Worm (Caenorhabditis elegans) whole organism, young adult: ENCODE measurements around the gene Y50D4A.1.

ENCODE experiments used
- B0261.1 ChIP-seq: sonication (generic microtip); optimal IDR thresholded peaks from 2 replicates; lab custom pipeline; 2016; ENCODE audit warnings: mild to moderate bottlenecking, missing genetic modification characterization, moderate library complexity, missing compliant biosample characterization
- B0336.3 ChIP-seq: fragments of 200-800 bp; sonication (Bioruptor generic); IDR thresholded peaks from 2 replicates; pipeline ENCODE4 v1.3.6; 2022; ENCODE audit warnings: missing genetic modification characterization, missing compliant biosample characterization
- C06A6.2 ChIP-seq: fragments of 200-800 bp; sonication (Bioruptor generic); conservative IDR thresholded peaks from 2 replicates; pipeline ENCODE4 v1.3.6; 2022; ENCODE audit warnings: missing genetic modification characterization, missing compliant biosample characterization
- F57C9.4 ChIP-seq: sonication (generic microtip); optimal IDR thresholded peaks from 2 replicates; lab custom pipeline; 2017; ENCODE audit warnings: mild to moderate bottlenecking, missing genetic modification characterization, missing compliant biosample characterization
- T07F8.4 ChIP-seq: sonication (generic microtip); optimal IDR thresholded peaks from 2 replicates; lab custom pipeline; 2016; ENCODE audit warnings: mild to moderate bottlenecking, missing genetic modification characterization, moderate library complexity, missing compliant biosample characterization
- Y53G8AR.9 ChIP-seq: fragments of 200-800 bp; sonication (Bioruptor generic); conservative IDR thresholded peaks from 2 replicates; pipeline ENCODE4 v1.3.6; 2022; ENCODE audit warnings: missing genetic modification reagents, missing genetic modification characterization, missing compliant biosample characterization
- Y95B8A.8 ChIP-seq: fragments of 200-800 bp; sonication (Bioruptor generic); IDR thresholded peaks from 2 replicates; pipeline ENCODE4 v1.3.6; 2022; ENCODE audit warnings: missing genetic modification reagents, missing genetic modification characterization, missing compliant biosample characterization
- ama-1 ChIP-seq, 3 experiments: fragments of 150-350 bp in 1 of 3; sonication (generic microtip) in 2 of 3; optimal IDR thresholded peaks; 2 replicates each; lab custom pipeline; 2014 to 2018; ENCODE audit warnings: missing biosample characterization in 2 of 3, missing genetic modification characterization in 2 of 3, missing genetic modification reagents in 2 of 3
- atf-7 ChIP-seq: sonication (generic microtip); optimal IDR thresholded peaks from 2 replicates; lab custom pipeline; 2017; ENCODE audit warnings: mild to moderate bottlenecking, missing genetic modification characterization, missing compliant biosample characterization
- bed-1 ChIP-seq: fragments of 200-800 bp; sonication (Bioruptor generic); IDR thresholded peaks from 2 replicates; pipeline ENCODE4 v1.3.6; 2022; ENCODE audit warnings: missing genetic modification reagents, missing genetic modification characterization, missing compliant biosample characterization
- cebp-1 ChIP-seq, 2 experiments: fragments of 200-800 bp in 1 of 2; sonication (Bioruptor generic) in 1 of 2; sonication (generic microtip) in 1 of 2; IDR thresholded peaks in 1 of 2; optimal IDR thresholded peaks in 1 of 2; 2 replicates each; pipeline versions ENCODE4 v1.3.6 to Lab custom; 2017 to 2022; ENCODE audit warnings: missing compliant biosample characterization in 2 of 2, missing genetic modification characterization in 2 of 2, mild to moderate bottlenecking in 1 of 2, missing genetic modification reagents in 1 of 2, moderate library complexity in 1 of 2
- cebp-2 ChIP-seq: fragments of 200-800 bp; sonication (Bioruptor generic); IDR thresholded peaks from 2 replicates; pipeline ENCODE4 v1.3.6; 2022; ENCODE audit warnings: missing genetic modification characterization, missing compliant biosample characterization
- ceh-58 ChIP-seq: fragments of 200-800 bp; sonication (Bioruptor generic); IDR thresholded peaks from 2 replicates; pipeline ENCODE4 v1.3.6; 2022; ENCODE audit warnings: missing genetic modification characterization, missing compliant biosample characterization
- chd-7 ChIP-seq: sonication (generic microtip); optimal IDR thresholded peaks from 2 replicates; lab custom pipeline; 2016; ENCODE audit warnings: mild to moderate bottlenecking, missing genetic modification characterization, moderate library complexity, missing compliant biosample characterization
- dpff-1 ChIP-seq: sonication (generic microtip); optimal IDR thresholded peaks from 2 replicates; lab custom pipeline; 2017; ENCODE audit warnings: mild to moderate bottlenecking, missing genetic modification characterization, missing compliant biosample characterization
- egrh-3 ChIP-seq: fragments of 200-800 bp; sonication (Bioruptor generic); IDR thresholded peaks from 2 replicates; pipeline ENCODE4 v1.3.6; 2022; ENCODE audit warnings: missing genetic modification reagents, missing genetic modification characterization, missing compliant biosample characterization
- ets-4 ChIP-seq: fragments of 200-800 bp; sonication (Bioruptor generic); optimal IDR thresholded peaks from 2 replicates; lab custom pipeline; 2018; ENCODE audit warnings: mild to moderate bottlenecking, missing genetic modification characterization, missing compliant biosample characterization
- fkh-3 ChIP-seq: sonication (generic microtip); optimal IDR thresholded peaks from 2 replicates; lab custom pipeline; 2016; ENCODE audit warnings: mild to moderate bottlenecking, missing genetic modification characterization, missing compliant biosample characterization
- gei-17 ChIP-seq: fragments of 200-800 bp; sonication (Bioruptor generic); optimal IDR thresholded peaks from 2 replicates; lab custom pipeline; 2018; ENCODE audit warnings: mild to moderate bottlenecking, missing genetic modification characterization, missing compliant biosample characterization
- hmg-1.2 ChIP-seq: fragments of 200-800 bp; sonication (Bioruptor generic); IDR thresholded peaks from 2 replicates; pipeline ENCODE4 v1.3.6; 2022; ENCODE audit warnings: missing genetic modification reagents, missing genetic modification characterization, missing compliant biosample characterization
- let-607 ChIP-seq, 2 experiments: fragments of 200-800 bp in 1 of 2; sonication (Bioruptor generic) in 1 of 2; sonication (generic microtip) in 1 of 2; optimal IDR thresholded peaks; 2 replicates each; lab custom pipeline; 2016 to 2018; ENCODE audit warnings: mild to moderate bottlenecking in 2 of 2, missing compliant biosample characterization in 2 of 2, missing genetic modification characterization in 2 of 2, moderate library complexity in 2 of 2, missing genotype in 1 of 2
- lin-35 ChIP-seq, 3 experiments: fragments of 150-350 bp in 2 of 3; sonication (generic microtip) in 1 of 3; optimal IDR thresholded peaks; 2 replicates each; lab custom pipeline; 2014 to 2018; ENCODE audit warnings: missing biosample characterization in 3 of 3, missing genetic modification characterization in 3 of 3, missing genetic modification reagents in 3 of 3
- madf-3 ChIP-seq: fragments of 200-800 bp; sonication (Bioruptor generic); IDR thresholded peaks from 2 replicates; pipeline ENCODE4 v1.3.6; 2022; ENCODE audit warnings: missing genetic modification reagents, missing genetic modification characterization, missing compliant biosample characterization
- madf-6 ChIP-seq: fragments of 200-800 bp; sonication (Bioruptor generic); IDR thresholded peaks from 2 replicates; pipeline ENCODE4 v1.3.6; 2022; ENCODE audit warnings: missing genetic modification reagents, missing genetic modification characterization, missing compliant biosample characterization
- mcd-1 ChIP-seq: fragments of 200-800 bp; sonication (Bioruptor generic); IDR thresholded peaks from 2 replicates; pipeline ENCODE4 v1.3.6; 2022; ENCODE audit warnings: missing genetic modification reagents, missing genetic modification characterization, missing compliant biosample characterization
- mes-4 ChIP-seq: sonication (generic microtip); optimal IDR thresholded peaks from 2 replicates; lab custom pipeline; 2016; ENCODE audit warnings: missing genotype, missing genetic modification characterization, missing compliant biosample characterization
- mxl-1 ChIP-seq: sonication (generic microtip); optimal IDR thresholded peaks from 2 replicates; lab custom pipeline; 2016; ENCODE audit warnings: missing genetic modification characterization, missing compliant biosample characterization
- nhr-80 ChIP-seq: sonication (generic microtip); optimal IDR thresholded peaks from 2 replicates; lab custom pipeline; 2016; ENCODE audit warnings: missing genetic modification characterization, missing compliant biosample characterization
- pbrm-1 ChIP-seq: fragments of 200-800 bp; sonication (Bioruptor generic); IDR thresholded peaks from 2 replicates; pipeline ENCODE4 v1.3.6; 2022; ENCODE audit warnings: missing genetic modification reagents, missing genetic modification characterization, missing compliant biosample characterization
- pha-4 ChIP-seq: fragments of 150-350 bp; sonication (generic microtip); optimal IDR thresholded peaks from 2 replicates; lab custom pipeline; 2014; ENCODE audit warnings: missing biosample characterization, missing genetic modification reagents, missing genetic modification characterization
- rcor-1 ChIP-seq: fragments of 200-800 bp; sonication (Bioruptor generic); IDR thresholded peaks from 2 replicates; pipeline ENCODE4 v1.3.6; 2022; ENCODE audit warnings: missing genetic modification reagents, missing genetic modification characterization, missing compliant biosample characterization
- repo-1 ChIP-seq: sonication (generic microtip); optimal IDR thresholded peaks from 2 replicates; lab custom pipeline; 2017; ENCODE audit warnings: mild to moderate bottlenecking, missing genetic modification characterization, missing compliant biosample characterization
- snpc-3.4 ChIP-seq: sonication (generic microtip); optimal IDR thresholded peaks from 2 replicates; lab custom pipeline; 2017; ENCODE audit warnings: missing genetic modification characterization, mild to moderate bottlenecking, missing compliant biosample characterization, antibody characterized with exemption, moderate library complexity, missing genotype, missing genetic modification reagents
- sptf-2 ChIP-seq: fragments of 200-800 bp; sonication (Bioruptor generic); optimal IDR thresholded peaks from 2 replicates; lab custom pipeline; 2018; ENCODE audit warnings: mild to moderate bottlenecking, missing genetic modification characterization, missing compliant biosample characterization
- tbx-9 ChIP-seq: sonication (generic microtip); optimal IDR thresholded peaks from 2 replicates; lab custom pipeline; 2016; ENCODE audit warnings: borderline replicate concordance, missing genetic modification characterization, inconsistent platforms, missing compliant biosample characterization
- xnd-1 ChIP-seq: sonication (generic microtip); optimal IDR thresholded peaks from 2 replicates; lab custom pipeline; 2016; ENCODE audit warnings: missing genotype, missing genetic modification reagents, missing genetic modification characterization, missing compliant biosample characterization
- zfh-2 ChIP-seq: fragments of 200-800 bp; sonication (Bioruptor generic); conservative IDR thresholded peaks from 2 replicates; pipeline ENCODE4 v1.3.6; 2022; ENCODE audit warnings: missing genetic modification reagents, missing genetic modification characterization, missing compliant biosample characterization
- ztf-18 ChIP-seq: sonication (generic microtip); optimal IDR thresholded peaks from 2 replicates; lab custom pipeline; 2016; ENCODE audit warnings: missing genotype, mild to moderate bottlenecking, missing genetic modification characterization, missing compliant biosample characterization
- ztf-25 ChIP-seq: fragments of 200-800 bp; sonication (Bioruptor generic); IDR thresholded peaks from 2 replicates; pipeline ENCODE4 v1.3.6; 2022; ENCODE audit warnings: missing genetic modification reagents, missing genetic modification characterization, missing compliant biosample characterization

The Y50D4A.1 gene

ce11 chrV:1165090-1165761 is 42.5 kb upstream of the Y50D4A.1 start, which contains the start of gene ptr-16:
TSS of gene ptr-16 (plus strand) at chrV:1165711.
- TF ChIP-seq zfh-2 (GFP tag; lab: Robert Waterston, UW), result no peak
- no peak for TF ChIP-seq Y95B8A.8 (GFP tag; lab: Robert Waterston, UW)
- TF ChIP-seq egrh-3 (GFP tag; lab: Robert Waterston, UW), result no peak
- no peak for TF ChIP-seq xnd-1 (tag; lab: Kevin White, UChicago)
- TF ChIP-seq F57C9.4 (tag; lab: Kevin White, UChicago), result no peak
- no peak for TF ChIP-seq mxl-1 (tag; lab: Kevin White, UChicago)
- no peak for TF ChIP-seq pha-4 (tag; lab: Kevin White, UChicago)
- no peak for TF ChIP-seq C06A6.2 (GFP tag; lab: Robert Waterston, UW)
- no peak for TF ChIP-seq ztf-18 (tag; lab: Kevin White, UChicago)
- no peak for TF ChIP-seq B0336.3 (GFP tag; lab: Robert Waterston, UW)
- TF ChIP-seq chd-7, result no peak
- no peak for TF ChIP-seq pbrm-1 (GFP tag; lab: Robert Waterston, UW)
- no peak for TF ChIP-seq fkh-3 (tag; lab: Kevin White, UChicago)
- no peak for TF ChIP-seq lin-35 (GFP tag; optimal IDR thresholded peaks at IDR 0.05; lab: Kevin White, UChicago)

ce11 chrV:1170591-1170990 is 37.1 kb upstream of the Y50D4A.1 start:
- TF ChIP-seq bed-1 (GFP tag; lab: Robert Waterston, UW) (no peak), madf-3 (GFP tag; lab: Robert Waterston, UW) (0 out of 2 replicates have a peak, but pooled peaks have one; percentile 52)
- TF ChIP-seq, all 124 proteins: peak for 1

ce11 chrV:1176277-1176839 is 31.3 kb upstream of the Y50D4A.1 start, which contains the start of gene T21H3.1:
TSS of gene T21H3.1 (plus strand) at chrV:1176724.
- TF ChIP-seq B0261.1 (tag; lab: Kevin White, UChicago) (no peak), ets-4 (GFP tag; lab: Kevin White, UChicago) (peak; percentile 56), mcd-1 (GFP tag; lab: Robert Waterston, UW) (no peak), atf-7 (peak; percentile 89), hmg-1.2 (no peak), nhr-80 (peak; percentile 75), ztf-25 (GFP tag; lab: Robert Waterston, UW) (0 out of 2 replicates have a peak, but pooled peaks have one; percentile 5)

DNA sequence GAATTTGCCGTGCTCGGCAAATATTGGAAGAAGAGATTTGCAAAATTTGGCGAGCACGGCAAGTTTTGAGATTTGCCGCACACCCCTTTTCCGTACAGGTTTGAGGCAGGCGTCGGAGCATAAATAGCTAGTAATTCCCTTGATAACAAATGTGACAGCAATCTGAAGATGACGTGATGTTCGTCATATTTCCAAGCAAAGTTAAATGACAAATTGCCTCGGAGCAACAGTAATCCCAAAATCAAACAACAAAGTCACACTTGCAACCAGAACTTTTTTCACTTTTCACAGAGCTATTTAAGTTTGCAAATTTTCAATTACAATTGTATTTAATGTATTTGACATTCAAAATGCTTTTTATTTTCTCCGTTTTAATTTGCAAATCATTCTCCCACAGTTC is 28.4 kb upstream of the Y50D4A.1 start, which contains the start of gene F25A2.1:
Gene F25A2.1 (plus strand): TSS at position 301 of the 400 bp plus-strand sequence.
- TF ChIP-seq cebp-1 (GFP tag; IDR thresholded peaks at IDR 0.05; lab: Robert Waterston, UW) (no peak), cebp-1 (tag; optimal IDR thresholded peaks at IDR 0.05; lab: Kevin White, UChicago) (no peak), Y53G8AR.9 (GFP tag; lab: Robert Waterston, UW) (0 out of 2 replicates have a peak, but pooled peaks have one; percentile 32), nhr-80 (peak; percentile 14), fkh-3 (tag; lab: Kevin White, UChicago) (no peak), ets-4 (GFP tag; lab: Kevin White, UChicago) (peak; percentile 28), repo-1 (tag; lab: Kevin White, UChicago) (no peak), ceh-58 (GFP tag; lab: Robert Waterston, UW) (no peak)

ce11 chrV:1195995-1196394 is 11.7 kb upstream of the Y50D4A.1 start, which contains the start of the genes wrb-1 and Y50D4A.4:
TSS of gene wrb-1 (plus strand) at chrV:1196072.
TSS of gene Y50D4A.4 (minus strand) at chrV:1196127.
- TF ChIP-seq mes-4 (no peak), T07F8.4 (tag; lab: Kevin White, UChicago) (no peak), egrh-3 (GFP tag; lab: Robert Waterston, UW) (no peak), dpff-1 (tag; lab: Kevin White, UChicago) (no peak), madf-6 (peak; percentile 34; the same call in 1 of the 2 replicates), sptf-2 (GFP tag; lab: Kevin White, UChicago) (no peak), cebp-2 (GFP tag; lab: Robert Waterston, UW) (no peak), chd-7 (no peak), gei-17 (no peak), snpc-3.4 (tag; lab: Kevin White, UChicago) (peak; percentile 12), tbx-9 (no peak), let-607 (tag; optimal IDR thresholded peaks at IDR 0.05; lab: Kevin White, UChicago) (no peak), rcor-1 (GFP tag; lab: Robert Waterston, UW) (no peak), F57C9.4 (tag; lab: Kevin White, UChicago) (no peak), ama-1 (optimal IDR thresholded peaks at IDR 0.05; lab: Kevin White, UChicago) (no peak), ama-1 (GFP tag; optimal IDR thresholded peaks at IDR 0.05; lab: Kevin White, UChicago) (no peak)
